Worm (Caenorhabditis elegans) whole organism, early embryonic: ENCODE measurements around the gene F36H9.2.

Source experiments
- B0310.2 ChIP-seq: sonication (generic microtip); optimal IDR thresholded peaks from 2 replicates; lab custom pipeline; 2016; ENCODE audit warnings: mild to moderate bottlenecking, missing genetic modification characterization, missing compliant biosample characterization
- F13C5.2 ChIP-seq: sonication (generic microtip); optimal IDR thresholded peaks from 2 replicates; lab custom pipeline; 2017; ENCODE audit warnings: mild to moderate bottlenecking, missing genetic modification characterization, inconsistent platforms, missing compliant biosample characterization
- aly-1 ChIP-seq: sonication (generic microtip); optimal IDR thresholded peaks from 2 replicates; lab custom pipeline; 2016; ENCODE audit warnings: missing genetic modification characterization, missing compliant biosample characterization
- ama-1 ChIP-seq: fragments of 150-350 bp; optimal IDR thresholded peaks from 2 replicates; lab custom pipeline; 2014
- ceh-13 ChIP-seq: fragments of 200-800 bp; sonication (Bioruptor generic); optimal IDR thresholded peaks from 2 replicates; lab custom pipeline; 2018; ENCODE audit warnings: mild to moderate bottlenecking, missing genetic modification characterization, missing compliant biosample characterization
- ceh-36 ChIP-seq: sonication (generic microtip); optimal IDR thresholded peaks from 2 replicates; lab custom pipeline; 2016; ENCODE audit warnings: missing genetic modification characterization, inconsistent platforms, missing compliant biosample characterization
- ets-7 ChIP-seq: sonication (generic microtip); optimal IDR thresholded peaks from 2 replicates; lab custom pipeline; 2016; ENCODE audit warnings: missing genotype, missing genetic modification characterization, missing compliant biosample characterization
- flt-1 ChIP-seq: fragments of 200-800 bp; sonication (Bioruptor generic); IDR thresholded peaks from 2 replicates; pipeline ENCODE4 v1.3.6; 2022; ENCODE audit warnings: missing genetic modification characterization, missing compliant biosample characterization
- hmbx-1 ChIP-seq: sonication (generic microtip); optimal IDR thresholded peaks from 2 replicates; lab custom pipeline; 2016; ENCODE audit warnings: mild to moderate bottlenecking, missing genetic modification characterization, missing compliant biosample characterization
- hmg-4 ChIP-seq: fragments of 200-800 bp; sonication (Bioruptor generic); optimal IDR thresholded peaks from 2 replicates; lab custom pipeline; 2018; ENCODE audit warnings: mild to moderate bottlenecking, missing genetic modification characterization, missing compliant biosample characterization
- hnd-1 ChIP-seq: sonication (generic microtip); optimal IDR thresholded peaks from 2 replicates; lab custom pipeline; 2016; ENCODE audit warnings: missing genetic modification characterization, missing compliant biosample characterization
- pes-1 ChIP-seq: fragments of 200-800 bp; sonication (Bioruptor generic); IDR thresholded peaks from 2 replicates; pipeline ENCODE4 v1.3.6; 2022; ENCODE audit warnings: missing genetic modification reagents, missing genetic modification characterization, missing compliant biosample characterization
- scrt-1 ChIP-seq: fragments of 200-800 bp; sonication (Bioruptor generic); IDR thresholded peaks from 2 replicates; pipeline ENCODE4 v1.3.6; 2022; ENCODE audit warnings: missing genetic modification characterization, missing compliant biosample characterization
- sea-1 ChIP-seq: fragments of 200-800 bp; sonication (Bioruptor generic); conservative IDR thresholded peaks from 2 replicates; pipeline ENCODE4 v1.3.6; 2022; ENCODE audit warnings: missing genetic modification characterization, missing compliant biosample characterization
- tbx-11 ChIP-seq: fragments of 200-800 bp; sonication (Bioruptor generic); IDR thresholded peaks from 2 replicates; pipeline ENCODE4 v1.3.6; 2022; ENCODE audit warnings: missing genetic modification characterization, missing compliant biosample characterization
- tbx-37 ChIP-seq: fragments of 200-800 bp; sonication (Bioruptor generic); conservative IDR thresholded peaks from 2 replicates; pipeline ENCODE4 v1.3.6; 2022; ENCODE audit warnings: missing genetic modification reagents, missing genetic modification characterization, missing compliant biosample characterization
- tra-4 ChIP-seq: sonication (generic microtip); optimal IDR thresholded peaks from 2 replicates; lab custom pipeline; 2017; ENCODE audit warnings: missing genetic modification characterization, missing compliant biosample characterization

F36H9.2 gene

ce11 chrV:1788157-1788556, at the start of gene F36H9.2:
F36H9.2 (plus strand) TSS chrV:1788457.
- TF ChIP-seq sea-1 (GFP tag; lab: Robert Waterston, UW) (no peak), tra-4 (tag; lab: Kevin White, UChicago) (no peak), hnd-1 (no peak)

DNA sequence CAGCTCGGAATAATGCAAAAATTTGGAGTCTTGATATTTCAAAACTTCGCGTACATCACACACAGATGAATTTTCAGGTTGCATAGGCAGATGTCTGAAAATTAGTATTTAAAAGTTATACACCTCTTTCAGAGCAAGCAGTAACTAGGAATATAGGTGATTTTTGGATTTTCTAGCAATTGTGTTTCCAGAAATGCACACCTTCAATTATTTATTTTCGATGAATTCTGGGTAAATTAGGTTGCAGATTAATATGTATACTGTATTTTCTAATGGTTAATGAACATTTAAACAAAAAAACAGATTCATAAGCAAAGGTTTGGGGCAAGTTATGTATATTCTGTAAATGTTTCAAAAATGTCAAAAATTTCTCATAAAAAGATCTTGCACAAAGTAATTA, 47.2 kb upstream of the F36H9.2 start, which contains the start of gene srab-25:
srab-25 (minus strand) TSS at position 101 of the 400 bp plus-strand sequence.
- TF ChIP-seq flt-1 (GFP tag; lab: Robert Waterston, UW) (no peak), ets-7 (no peak), ceh-13 (GFP tag; lab: Kevin White, UChicago) (no peak), sea-1 (GFP tag; lab: Robert Waterston, UW) (no peak), scrt-1 (GFP tag; lab: Robert Waterston, UW) (no peak)

- TF ChIP-seq tbx-11 (GFP tag; lab: Robert Waterston, UW): no peak
- TF ChIP-seq ceh-36 (tag; lab: Kevin White, UChicago): peak; percentile 38
- TF ChIP-seq hmg-4 (GFP tag; lab: Kevin White, UChicago): no peak
- TF ChIP-seq sea-1 (GFP tag; lab: Robert Waterston, UW): no peak
These were observed 44.9 kb upstream of the F36H9.2 start, which contains the start of gene nhr-256 for ce11 chrV:1743205-1743870. nhr-256 (plus strand) TSS chrV:1743771.

ce11 chrV:1749053-1749452, 39.2 kb upstream of the F36H9.2 start, which contains the start of gene ZK697.8:
ZK697.8 (minus strand) TSS chrV:1749153.
- TF ChIP-seq pes-1 (GFP tag; lab: Robert Waterston, UW) (no peak), scrt-1 (GFP tag; lab: Robert Waterston, UW) (no peak)

ce11 chrV:1751449-1751848, 36.8 kb upstream of the F36H9.2 start, which contains the start of gene srh-199:
srh-199 (minus strand) TSS chrV:1751549.
- TF ChIP-seq tra-4 (tag; lab: Kevin White, UChicago) (no peak), ceh-13 (GFP tag; lab: Kevin White, UChicago) (no peak), tbx-11 (GFP tag; lab: Robert Waterston, UW) (no peak), hmg-4 (GFP tag; lab: Kevin White, UChicago) (no peak), flt-1 (GFP tag; lab: Robert Waterston, UW) (no peak), sea-1 (GFP tag; lab: Robert Waterston, UW) (no peak), pes-1 (GFP tag; lab: Robert Waterston, UW) (no peak), ceh-36 (tag; lab: Kevin White, UChicago) (no peak), aly-1 (tag; lab: Kevin White, UChicago) (no peak), B0310.2 (tag; lab: Kevin White, UChicago) (no peak), hmbx-1 (tag; lab: Kevin White, UChicago) (no peak)

DNA sequence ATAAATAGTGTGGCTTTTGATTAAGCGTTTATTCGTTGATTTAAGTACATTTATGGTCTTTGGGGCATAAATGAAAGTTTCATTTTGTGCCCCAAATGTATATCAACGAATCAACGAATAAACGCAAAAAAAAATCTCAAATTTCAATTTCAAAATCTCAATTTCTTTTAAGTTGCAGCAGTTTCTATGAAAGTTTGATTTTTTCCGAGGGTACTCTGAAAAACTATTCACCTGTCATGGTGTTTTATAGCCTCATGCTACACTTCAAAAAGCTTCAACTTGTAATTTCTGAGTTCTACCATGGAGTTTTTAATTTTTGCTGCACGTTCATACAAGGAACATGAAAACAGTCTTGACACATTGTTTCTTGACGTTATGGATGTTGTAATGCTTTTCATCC, 35.8 kb upstream of the F36H9.2 start, which contains the start of gene ZK697.1:
ZK697.1 (plus strand) TSS at position 301 of the 400 bp plus-strand sequence.
- no peak for TF ChIP-seq scrt-1 (GFP tag; lab: Robert Waterston, UW)
- no peak for TF ChIP-seq F13C5.2 (tag; lab: Kevin White, UChicago)
- TF ChIP-seq tbx-11 (GFP tag; lab: Robert Waterston, UW): no peak
- no peak for TF ChIP-seq tra-4 (tag; lab: Kevin White, UChicago)
- TF ChIP-seq flt-1 (GFP tag; lab: Robert Waterston, UW): no peak
- no peak for TF ChIP-seq B0310.2 (tag; lab: Kevin White, UChicago)
- no peak for TF ChIP-seq hmg-4 (GFP tag; lab: Kevin White, UChicago)
- no peak for TF ChIP-seq hmbx-1 (tag; lab: Kevin White, UChicago)
- TF ChIP-seq pes-1 (GFP tag; lab: Robert Waterston, UW): no peak
- no peak for TF ChIP-seq tbx-37 (GFP tag; lab: Robert Waterston, UW)
- TF ChIP-seq ets-7: no peak
- no peak for TF ChIP-seq ceh-36 (tag; lab: Kevin White, UChicago)

DNA sequence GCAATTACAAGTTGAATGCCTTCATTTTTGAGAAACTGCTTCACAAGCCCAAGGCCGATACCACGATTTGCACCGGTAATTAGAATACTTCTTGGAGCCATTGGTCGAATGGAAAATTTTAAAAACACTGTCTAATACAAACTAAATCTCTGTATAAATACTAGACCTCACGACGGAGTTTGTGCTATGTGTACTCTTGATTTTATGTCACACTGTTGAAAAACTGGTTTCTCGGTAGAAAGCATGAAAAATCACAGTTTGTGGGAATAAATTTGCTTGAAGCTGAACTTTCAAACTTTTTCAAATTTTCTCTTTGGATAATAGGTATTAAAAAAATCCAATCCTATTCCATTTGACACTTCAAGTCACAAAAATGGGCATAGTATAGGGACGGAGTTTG, 32.7 kb upstream of the F36H9.2 start, which contains the start of gene ZK697.14:
ZK697.14 (minus strand) TSS at position 101 of the 400 bp plus-strand sequence.
- TF ChIP-seq scrt-1 (GFP tag; lab: Robert Waterston, UW): no peak
- TF ChIP-seq aly-1 (tag; lab: Kevin White, UChicago): no peak
- no peak for TF ChIP-seq ets-7
- no peak for TF ChIP-seq flt-1 (GFP tag; lab: Robert Waterston, UW)
- TF ChIP-seq tra-4 (tag; lab: Kevin White, UChicago): no peak
- no peak for TF ChIP-seq ceh-36 (tag; lab: Kevin White, UChicago)
- no peak for TF ChIP-seq ceh-13 (GFP tag; lab: Kevin White, UChicago)
- no peak for TF ChIP-seq tbx-11 (GFP tag; lab: Robert Waterston, UW)
- TF ChIP-seq B0310.2 (tag; lab: Kevin White, UChicago): no peak
- TF ChIP-seq hmg-4 (GFP tag; lab: Kevin White, UChicago): no peak
- TF ChIP-seq F13C5.2 (tag; lab: Kevin White, UChicago): no peak
- no peak for TF ChIP-seq pes-1 (GFP tag; lab: Robert Waterston, UW)
- TF ChIP-seq ama-1 (lab: Kevin White, UChicago): no peak
- TF ChIP-seq tbx-37 (GFP tag; lab: Robert Waterston, UW): no peak
- TF ChIP-seq hmbx-1 (tag; lab: Kevin White, UChicago): no peak

- no peak for TF ChIP-seq tbx-37 (GFP tag; lab: Robert Waterston, UW)
- TF ChIP-seq scrt-1 (GFP tag; lab: Robert Waterston, UW): no peak
- no peak for TF ChIP-seq hmbx-1 (tag; lab: Kevin White, UChicago)
- TF ChIP-seq tbx-11 (GFP tag; lab: Robert Waterston, UW): no peak
- TF ChIP-seq ceh-13 (GFP tag; lab: Kevin White, UChicago): no peak
- TF ChIP-seq B0310.2 (tag; lab: Kevin White, UChicago): no peak
- no peak for TF ChIP-seq pes-1 (GFP tag; lab: Robert Waterston, UW)
- no peak for TF ChIP-seq ceh-36 (tag; lab: Kevin White, UChicago)
- TF ChIP-seq ets-7: no peak
- no peak for TF ChIP-seq flt-1 (GFP tag; lab: Robert Waterston, UW)
- TF ChIP-seq sea-1 (GFP tag; lab: Robert Waterston, UW): no peak
- TF ChIP-seq ama-1 (lab: Kevin White, UChicago): no peak
- TF ChIP-seq hnd-1: no peak
- no peak for TF ChIP-seq aly-1 (tag; lab: Kevin White, UChicago)
- no peak for TF ChIP-seq tra-4 (tag; lab: Kevin White, UChicago)
- no peak for TF ChIP-seq F13C5.2 (tag; lab: Kevin White, UChicago)
- TF ChIP-seq hmg-4 (GFP tag; lab: Kevin White, UChicago): no peak
These were observed 32.2 kb upstream of the F36H9.2 start for ce11 chrV:1756099-1756498.
